Worm (Caenorhabditis elegans) whole organism, L4/young adult: Measurements from ENCODE around the gene emb-1.

ENCODE experiments used
- W03F9.2 ChIP-seq: fragments of 150-350 bp; optimal IDR thresholded peaks from 2 replicates; lab custom pipeline; 2014; ENCODE audit warnings: missing biosample characterization, missing genetic modification characterization
- dao-5 ChIP-seq: sonication (generic microtip); optimal IDR thresholded peaks from 2 replicates; lab custom pipeline; 2016; ENCODE audit warnings: missing genotype, missing genetic modification characterization, moderate library complexity, missing compliant biosample characterization

DNA sequence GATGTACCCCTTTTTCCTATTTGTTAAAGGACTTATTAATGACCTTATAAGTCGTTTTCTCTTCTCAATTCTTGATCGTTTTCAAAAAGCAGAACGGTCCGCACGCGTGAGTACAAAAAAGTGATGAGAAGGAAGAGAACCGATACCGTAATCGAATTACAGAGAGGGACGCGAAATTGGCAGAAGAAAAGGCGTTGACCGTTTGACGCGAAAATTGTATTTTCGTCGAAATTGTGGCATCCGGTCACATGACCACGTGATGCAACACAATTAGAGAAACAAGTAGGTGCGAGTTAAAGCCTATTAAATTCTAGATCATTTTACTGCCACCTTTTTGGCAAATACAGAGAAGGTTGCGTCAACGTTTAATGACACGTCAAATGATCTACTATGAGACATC, 29.1 kb upstream of the emb-1 start:
- no peak for TF ChIP-seq dao-5 (tag; lab: Kevin White, UChicago)
- no peak for TF ChIP-seq W03F9.2 (tag; lab: Kevin White, UChicago)
